Worm (Caenorhabditis elegans) whole organism, young adult: ENCODE measurements around the gene acc-1.

Experiments used
- Y53F4B.3 ChIP-seq: fragments of 200-800 bp; sonication (Bioruptor generic); IDR thresholded peaks from 2 replicates; pipeline ENCODE4 v1.3.6; 2022; ENCODE audit warnings: missing genetic modification reagents, missing genetic modification characterization, missing compliant biosample characterization
- aptf-3 ChIP-seq: fragments of 200-800 bp; sonication (Bioruptor generic); IDR thresholded peaks from 2 replicates; pipeline ENCODE4 v1.3.6; 2022; ENCODE audit warnings: missing genetic modification characterization, missing compliant biosample characterization
- cebp-2 ChIP-seq: fragments of 200-800 bp; sonication (Bioruptor generic); IDR thresholded peaks from 2 replicates; pipeline ENCODE4 v1.3.6; 2022; ENCODE audit warnings: missing genetic modification characterization, missing compliant biosample characterization
- egrh-3 ChIP-seq: fragments of 200-800 bp; sonication (Bioruptor generic); IDR thresholded peaks from 2 replicates; pipeline ENCODE4 v1.3.6; 2022; ENCODE audit warnings: missing genetic modification reagents, missing genetic modification characterization, missing compliant biosample characterization
- gei-17 ChIP-seq: fragments of 200-800 bp; sonication (Bioruptor generic); optimal IDR thresholded peaks from 2 replicates; lab custom pipeline; 2018; ENCODE audit warnings: mild to moderate bottlenecking, missing genetic modification characterization, missing compliant biosample characterization
- lin-26 ChIP-seq: fragments of 200-800 bp; sonication (Bioruptor generic); IDR thresholded peaks from 2 replicates; pipeline ENCODE4 v1.3.6; 2022; ENCODE audit warnings: missing genetic modification reagents, missing genetic modification characterization, missing compliant biosample characterization
- lin-54 ChIP-seq: fragments of 200-800 bp; sonication (Bioruptor generic); optimal IDR thresholded peaks from 2 replicates; lab custom pipeline; 2018; ENCODE audit warnings: mild to moderate bottlenecking, missing genetic modification characterization, missing compliant biosample characterization
- madf-10 ChIP-seq: sonication (generic microtip); optimal IDR thresholded peaks from 2 replicates; lab custom pipeline; 2016; ENCODE audit warnings: mild to moderate bottlenecking, missing genetic modification characterization, missing compliant biosample characterization
- mes-4 ChIP-seq: sonication (generic microtip); optimal IDR thresholded peaks from 2 replicates; lab custom pipeline; 2016; ENCODE audit warnings: missing genotype, missing genetic modification characterization, missing compliant biosample characterization
- ztf-18 ChIP-seq: sonication (generic microtip); optimal IDR thresholded peaks from 2 replicates; lab custom pipeline; 2016; ENCODE audit warnings: missing genotype, mild to moderate bottlenecking, missing genetic modification characterization, missing compliant biosample characterization

Gene acc-1

ce11 chrIV:9709887-9710286, 52.0 kb downstream of the acc-1 start, which contains the start of gene nhr-38:
Gene nhr-38 (plus strand): TSS chrIV:9710187.
- TF ChIP-seq aptf-3 (GFP tag; lab: Robert Waterston, UW) (no peak), cebp-2 (GFP tag; lab: Robert Waterston, UW) (no peak)

- no peak for TF ChIP-seq ztf-18 (tag; lab: Kevin White, UChicago)
- TF ChIP-seq mes-4 (tag; lab: Kevin White, UChicago): no peak
- TF ChIP-seq gei-17: no peak
- no peak for TF ChIP-seq aptf-3 (GFP tag; lab: Robert Waterston, UW)
- TF ChIP-seq egrh-3 (GFP tag; lab: Robert Waterston, UW): no peak
- no peak for TF ChIP-seq Y53F4B.3 (GFP tag; lab: Robert Waterston, UW)
- TF ChIP-seq lin-26: no peak
- no peak for TF ChIP-seq madf-10
- no peak for TF ChIP-seq lin-54 (GFP tag; lab: Kevin White, UChicago)
Observed at ce11 chrIV:9712782-9713181, 54.9 kb downstream of the acc-1 start, which contains the start of gene K01H12.4. Gene K01H12.4 (plus strand): TSS chrIV:9713082.
